Worm (Caenorhabditis elegans) whole organism, early embryonic: Measurements from ENCODE around the gene Y38F1A.4.

ENCODE experiments used
- ama-1 ChIP-seq: fragments of 150-350 bp; optimal IDR thresholded peaks from 2 replicates; lab custom pipeline; 2014
- ceh-36 ChIP-seq: sonication (generic microtip); optimal IDR thresholded peaks from 2 replicates; lab custom pipeline; 2016; ENCODE audit warnings: missing genetic modification characterization, inconsistent platforms, missing compliant biosample characterization
- flt-1 ChIP-seq: fragments of 200-800 bp; sonication (Bioruptor generic); IDR thresholded peaks from 2 replicates; pipeline ENCODE4 v1.3.6; 2022; ENCODE audit warnings: missing genetic modification characterization, missing compliant biosample characterization
- hmg-4 ChIP-seq: fragments of 200-800 bp; sonication (Bioruptor generic); optimal IDR thresholded peaks from 2 replicates; lab custom pipeline; 2018; ENCODE audit warnings: mild to moderate bottlenecking, missing genetic modification characterization, missing compliant biosample characterization
- hnd-1 ChIP-seq: sonication (generic microtip); optimal IDR thresholded peaks from 2 replicates; lab custom pipeline; 2016; ENCODE audit warnings: missing genetic modification characterization, missing compliant biosample characterization
- tbx-11 ChIP-seq: fragments of 200-800 bp; sonication (Bioruptor generic); IDR thresholded peaks from 2 replicates; pipeline ENCODE4 v1.3.6; 2022; ENCODE audit warnings: missing genetic modification characterization, missing compliant biosample characterization

- TF ChIP-seq ama-1, result no peak
- no peak for TF ChIP-seq ceh-36 (tag; lab: Kevin White, UChicago)
- TF ChIP-seq hnd-1, result no peak
- no peak for TF ChIP-seq flt-1 (GFP tag; lab: Robert Waterston, UW)
- no peak for TF ChIP-seq hmg-4 (GFP tag; lab: Kevin White, UChicago)
- no peak for TF ChIP-seq tbx-11 (GFP tag; lab: Robert Waterston, UW)
These were observed 36.8 kb upstream of the Y38F1A.4 start for ce11 chrII:13006283-13006682.
